Worm (Caenorhabditis elegans) whole organism, midembryonic: ENCODE data around the gene T19B10.12.

ENCODE experiments used
- T22C8.4 ChIP-seq: fragments of 200-800 bp; sonication (Bioruptor generic); IDR thresholded peaks from 2 replicates; pipeline ENCODE4 v1.3.6; 2022; ENCODE audit warnings: missing genetic modification characterization, missing compliant biosample characterization
- cog-1 ChIP-seq: sonication (generic microtip); optimal IDR thresholded peaks from 2 replicates; lab custom pipeline; 2016; ENCODE audit warnings: missing genetic modification characterization, missing compliant biosample characterization
- flt-1 ChIP-seq: fragments of 200-800 bp; sonication (Bioruptor generic); IDR thresholded peaks from 2 replicates; pipeline ENCODE4 v1.3.6; 2022; ENCODE audit warnings: missing genetic modification characterization, missing compliant biosample characterization
- med-1 ChIP-seq: sonication (generic microtip); optimal IDR thresholded peaks from 2 replicates; lab custom pipeline; 2017; ENCODE audit warnings: missing genetic modification characterization, mild to moderate bottlenecking, missing compliant biosample characterization, antibody characterized with exemption, missing genetic modification reagents; ENCODE audit not compliant: insufficient read depth
- tab-1 ChIP-seq: fragments of 200-800 bp; sonication (Bioruptor generic); IDR thresholded peaks from 2 replicates; pipeline ENCODE4 v1.3.6; 2022; ENCODE audit warnings: missing genetic modification characterization, missing compliant biosample characterization

- TF ChIP-seq tab-1 (no peak), flt-1 (no peak), cog-1 (tag; lab: Kevin White, UChicago) (no peak), med-1 (GFP tag; lab: Kevin White, UChicago) (no peak), T22C8.4 (GFP tag; lab: Robert Waterston, UW) (no peak)
Measured at ce11 chrV:11258896-11259295, 8.1 kb downstream of the T19B10.12 start, which contains the start of gene lgc-36.
